Fruit fly (Drosophila melanogaster) whole organism, embryonic: ENCODE data around the gene RpL37A.
A peak's percentile ranks its signal among the peaks of the same experiment; 100 is the strongest.

Experiments used
- BEAF-32 ChIP-seq: fragments of 200-800 bp; sonication (Bioruptor generic); optimal IDR thresholded peaks from 3 replicates; lab custom pipeline; 2017; ENCODE audit warnings: missing biosample characterization, missing genetic modification characterization, mild to moderate bottlenecking, moderate library complexity, missing genetic modification reagents
- Bteb2 ChIP-seq: fragments of 200-800 bp; sonication (Bioruptor generic); optimal IDR thresholded peaks from 2 replicates; lab custom pipeline; 2016; ENCODE audit warnings: missing biosample characterization, missing genetic modification characterization
- C15 ChIP-seq: fragments of 200-800 bp; sonication (Bioruptor generic); IDR thresholded peaks from 3 replicates; pipeline ENCODE4 v1.3.6; 2022; ENCODE audit warnings: missing biosample characterization, missing genetic modification characterization
- CG10274 ChIP-seq: fragments of 200-800 bp; sonication (Bioruptor generic); optimal IDR thresholded peaks from 3 replicates; lab custom pipeline; 2017; ENCODE audit warnings: missing biosample characterization, mild to moderate bottlenecking, missing genetic modification characterization
- CG11560 ChIP-seq: fragments of 200-800 bp; sonication (Bioruptor generic); IDR thresholded peaks from 3 replicates; pipeline ENCODE4 v1.3.6; 2022; ENCODE audit warnings: missing biosample characterization, missing genetic modification characterization
- CG11695 ChIP-seq: fragments of 200-800 bp; sonication (Bioruptor generic); IDR thresholded peaks from 3 replicates; pipeline ENCODE4 v1.3.6; 2022; ENCODE audit warnings: missing biosample characterization, missing genetic modification characterization
- CG12236 ChIP-seq: fragments of 200-800 bp; sonication (Bioruptor generic); optimal IDR thresholded peaks from 2 replicates; lab custom pipeline; 2016; ENCODE audit warnings: missing biosample characterization, missing genetic modification characterization
- CG13287 ChIP-seq: fragments of 200-800 bp; sonication (Bioruptor generic); IDR thresholded peaks from 2 replicates; pipeline ENCODE4 v1.3.6; 2022; ENCODE audit warnings: missing biosample characterization, missing genetic modification characterization; ENCODE audit not compliant: partially characterized antibody
- CG13894 ChIP-seq: fragments of 200-800 bp; sonication (Bioruptor generic); optimal IDR thresholded peaks from 3 replicates; lab custom pipeline; 2018; ENCODE audit warnings: missing biosample characterization, mild to moderate bottlenecking, missing genetic modification characterization, moderate library complexity
- CG14050 ChIP-seq: fragments of 200-800 bp; sonication (Bioruptor generic); IDR thresholded peaks from 3 replicates; pipeline ENCODE4 v1.3.6; 2022; ENCODE audit warnings: missing biosample characterization, missing genetic modification characterization
- CG17385 ChIP-seq: fragments of 200-800 bp; sonication (Bioruptor generic); optimal IDR thresholded peaks from 3 replicates; lab custom pipeline; 2018; ENCODE audit warnings: missing biosample characterization, mild to moderate bottlenecking, missing genetic modification characterization
- CG17612 ChIP-seq: fragments of 200-800 bp; sonication (Bioruptor generic); IDR thresholded peaks from 2 replicates; pipeline ENCODE4 v1.3.6; 2022; ENCODE audit warnings: missing biosample characterization, missing genetic modification characterization
- CG17912 ChIP-seq: fragments of 200-800 bp; sonication (Bioruptor generic); optimal IDR thresholded peaks from 2 replicates; lab custom pipeline; 2018; ENCODE audit warnings: missing biosample characterization, mild to moderate bottlenecking, missing genetic modification characterization
- CG2120 ChIP-seq: fragments of 200-800 bp; sonication (Bioruptor generic); optimal IDR thresholded peaks from 3 replicates; lab custom pipeline; 2016; ENCODE audit warnings: missing biosample characterization, missing genetic modification characterization
- CG2199 ChIP-seq: fragments of 200-800 bp; sonication (Bioruptor generic); IDR thresholded peaks from 3 replicates; pipeline ENCODE4 v1.3.6; 2022; ENCODE audit warnings: missing biosample characterization, missing genetic modification characterization
- CG30431 ChIP-seq: fragments of 200-800 bp; sonication (Bioruptor generic); optimal IDR thresholded peaks from 2 replicates; lab custom pipeline; 2017; ENCODE audit warnings: missing biosample characterization, missing genetic modification characterization
- CG32767 ChIP-seq: fragments of 200-800 bp; sonication (Bioruptor generic); IDR thresholded peaks from 2 replicates; pipeline ENCODE4 v1.3.6; 2022; ENCODE audit warnings: missing biosample characterization, missing genetic modification characterization
- CG3726 ChIP-seq: fragments of 200-800 bp; sonication (Bioruptor generic); IDR thresholded peaks from 3 replicates; pipeline ENCODE4, ENCODE4 v1.3.6; 2022; ENCODE audit warnings: missing biosample characterization, missing genetic modification characterization
- CG8478 ChIP-seq: fragments of >200 bp; optimal IDR thresholded peaks from 2 replicates; lab custom pipeline; 2018
- CG9437 ChIP-seq: fragments of 200-800 bp; sonication (Bioruptor generic); optimal IDR thresholded peaks from 2 replicates; lab custom pipeline; 2018; ENCODE audit warnings: missing biosample characterization, mild to moderate bottlenecking, missing genetic modification characterization
- CTCF ChIP-seq: fragments of 200-800 bp; sonication (Bioruptor generic); optimal IDR thresholded peaks from 2 replicates; lab custom pipeline; 2017; ENCODE audit warnings: missing biosample characterization, mild to moderate bottlenecking, missing genetic modification characterization, moderate library complexity
- CkIIα-i1 ChIP-seq: fragments of 200-800 bp; sonication (Bioruptor generic); IDR thresholded peaks from 2 replicates; pipeline ENCODE4 v1.3.6; 2022; ENCODE audit warnings: missing biosample characterization, missing genetic modification characterization
- Dll ChIP-seq: fragments of 200-800 bp; sonication (Bioruptor generic); IDR thresholded peaks from 4 replicates; pipeline ENCODE4 v1.3.6; 2022; ENCODE audit warnings: missing biosample characterization, missing genetic modification characterization; ENCODE audit not compliant: partially characterized antibody
- E2f1 ChIP-seq: fragments of 200-800 bp; sonication (Bioruptor generic); IDR thresholded peaks from 2 replicates; pipeline ENCODE4 v1.3.6; 2022; ENCODE audit warnings: missing biosample characterization, missing genetic modification characterization
- Fer3 ChIP-seq: fragments of 200-800 bp; sonication (Bioruptor generic); optimal IDR thresholded peaks from 2 replicates; lab custom pipeline; 2018; ENCODE audit warnings: missing biosample characterization, mild to moderate bottlenecking, missing genetic modification characterization, moderate library complexity
- Hand ChIP-seq: fragments of 200-800 bp; sonication (Bioruptor generic); optimal IDR thresholded peaks from 2 replicates; lab custom pipeline; 2017; ENCODE audit warnings: mild to moderate bottlenecking, missing biosample characterization, missing genetic modification reagents, missing genetic modification characterization
- Hey ChIP-seq: fragments of 200-800 bp; sonication (Bioruptor generic); optimal IDR thresholded peaks from 3 replicates; lab custom pipeline; 2018; ENCODE audit warnings: missing biosample characterization, mild to moderate bottlenecking, missing genetic modification characterization
- Hmr ChIP-seq: fragments of 200-800 bp; sonication (Bioruptor generic); optimal IDR thresholded peaks from 3 replicates; lab custom pipeline; 2017; ENCODE audit warnings: mild to moderate bottlenecking, missing biosample characterization, missing genetic modification reagents, missing genetic modification characterization
- NK7.1 ChIP-seq: fragments of 200-800 bp; sonication (Bioruptor generic); optimal IDR thresholded peaks from 3 replicates; lab custom pipeline; 2016; ENCODE audit warnings: missing biosample characterization, missing genetic modification characterization
- Optix ChIP-seq: fragments of 200-800 bp; sonication (Bioruptor generic); IDR thresholded peaks from 3 replicates; pipeline ENCODE4 v1.3.6; 2022; ENCODE audit warnings: missing biosample characterization, missing genetic modification characterization
- Rx ChIP-seq: fragments of 200-800 bp; sonication (Bioruptor generic); IDR thresholded peaks from 2 replicates; pipeline ENCODE4 v1.3.6; 2022; ENCODE audit warnings: missing biosample characterization, missing genetic modification characterization
- abd-A ChIP-seq: fragments of 200-800 bp; sonication (Bioruptor generic); optimal IDR thresholded peaks from 3 replicates; lab custom pipeline; 2019; ENCODE audit warnings: missing biosample characterization, mild to moderate bottlenecking, missing genetic modification characterization, moderate library complexity
- bcd ChIP-seq: fragments of 200-800 bp; sonication (Bioruptor generic); optimal IDR thresholded peaks from 2 replicates; lab custom pipeline; 2017; ENCODE audit warnings: missing biosample characterization, mild to moderate bottlenecking, missing genetic modification characterization
- btn ChIP-seq: fragments of 200-800 bp; sonication (Bioruptor generic); optimal IDR thresholded peaks from 2 replicates; lab custom pipeline; 2016; ENCODE audit warnings: missing biosample characterization, missing genetic modification characterization
- ems ChIP-seq: fragments of 200-800 bp; sonication (Bioruptor generic); optimal IDR thresholded peaks from 3 replicates; lab custom pipeline; 2016; ENCODE audit warnings: missing biosample characterization, missing genetic modification characterization
- ewg ChIP-seq: fragments of 200-800 bp; sonication (Bioruptor generic); optimal IDR thresholded peaks from 3 replicates; lab custom pipeline; 2017; ENCODE audit warnings: mild to moderate bottlenecking, missing biosample characterization, missing genetic modification reagents, missing genetic modification characterization
- grau ChIP-seq: fragments of 200-800 bp; optimal IDR thresholded peaks from 3 replicates; lab custom pipeline; 2019; ENCODE audit warnings: missing biosample characterization, mild to moderate bottlenecking, missing genetic modification characterization, moderate library complexity
- inv ChIP-seq: fragments of 200-800 bp; sonication (Bioruptor generic); IDR thresholded peaks from 2 replicates; pipeline ENCODE4 v1.3.6; 2022; ENCODE audit warnings: missing biosample characterization, missing genetic modification characterization; ENCODE audit not compliant: partially characterized antibody
- pb ChIP-seq: fragments of 200-800 bp; sonication (Bioruptor generic); optimal IDR thresholded peaks from 3 replicates; lab custom pipeline; 2016; ENCODE audit warnings: missing biosample characterization, missing genetic modification characterization
- peb ChIP-seq: fragments of 200-800 bp; sonication (Bioruptor generic); IDR thresholded peaks from 2 replicates; pipeline ENCODE4 v1.3.6; 2022; ENCODE audit warnings: missing biosample characterization, missing genetic modification characterization
- pita ChIP-seq: fragments of 200-800 bp; sonication (Bioruptor generic); optimal IDR thresholded peaks from 2 replicates; lab custom pipeline; 2017; ENCODE audit warnings: missing biosample characterization, mild to moderate bottlenecking, missing genetic modification characterization
- prd ChIP-seq, 3 experiments: fragments of >200 bp in 2 of 3; fragments of 200-800 bp in 1 of 3; sonication (Bioruptor generic) in 1 of 3; optimal IDR thresholded peaks in 2 of 3; IDR thresholded peaks in 1 of 3; 2 replicates in 2 of 3; 3 replicates in 1 of 3; pipeline versions ENCODE4 v1.3.6 to Lab custom; 2017 to 2022; ENCODE audit warnings: missing biosample characterization in 1 of 3, missing genetic modification characterization in 1 of 3
- pzg ChIP-seq: fragments of 200-800 bp; sonication (Bioruptor generic); optimal IDR thresholded peaks from 3 replicates; lab custom pipeline; 2018; ENCODE audit warnings: missing biosample characterization, mild to moderate bottlenecking, missing genetic modification characterization, moderate library complexity
- sens-2 ChIP-seq: fragments of 200-800 bp; sonication (Bioruptor generic); IDR thresholded peaks from 2 replicates; pipeline ENCODE4 v1.3.6; 2022; ENCODE audit warnings: missing biosample characterization, missing genetic modification characterization
- shn ChIP-seq: fragments of 200-800 bp; sonication (Bioruptor generic); optimal IDR thresholded peaks from 3 replicates; lab custom pipeline; 2016; ENCODE audit warnings: missing biosample characterization, missing genetic modification characterization
- slbo ChIP-seq: fragments of 200-800 bp; sonication (Bioruptor generic); IDR thresholded peaks from 2 replicates; pipeline ENCODE4 v1.3.6; 2022; ENCODE audit warnings: missing biosample characterization, missing genetic modification characterization
- tgo ChIP-seq: fragments of 200-800 bp; sonication (Bioruptor generic); IDR thresholded peaks from 3 replicates; pipeline ENCODE4 v1.3.6; 2022; ENCODE audit warnings: missing biosample characterization, missing genetic modification characterization
- trem ChIP-seq: fragments of 200-800 bp; optimal IDR thresholded peaks from 3 replicates; lab custom pipeline; 2019; ENCODE audit warnings: missing biosample characterization, mild to moderate bottlenecking, missing genetic modification characterization, moderate library complexity
- usp ChIP-seq: fragments of >200 bp; optimal IDR thresholded peaks from 2 replicates; lab custom pipeline; 2017; ENCODE audit warnings: missing biosample characterization, missing genetic modification characterization
- yki ChIP-seq: fragments of >200 bp; optimal IDR thresholded peaks from 3 replicates; lab custom pipeline; 2018
- zf30C ChIP-seq: fragments of 200-800 bp; sonication (Bioruptor generic); optimal IDR thresholded peaks from 3 replicates; lab custom pipeline; 2018; ENCODE audit warnings: missing biosample characterization, mild to moderate bottlenecking, missing genetic modification characterization

The RpL37A gene

DNA sequence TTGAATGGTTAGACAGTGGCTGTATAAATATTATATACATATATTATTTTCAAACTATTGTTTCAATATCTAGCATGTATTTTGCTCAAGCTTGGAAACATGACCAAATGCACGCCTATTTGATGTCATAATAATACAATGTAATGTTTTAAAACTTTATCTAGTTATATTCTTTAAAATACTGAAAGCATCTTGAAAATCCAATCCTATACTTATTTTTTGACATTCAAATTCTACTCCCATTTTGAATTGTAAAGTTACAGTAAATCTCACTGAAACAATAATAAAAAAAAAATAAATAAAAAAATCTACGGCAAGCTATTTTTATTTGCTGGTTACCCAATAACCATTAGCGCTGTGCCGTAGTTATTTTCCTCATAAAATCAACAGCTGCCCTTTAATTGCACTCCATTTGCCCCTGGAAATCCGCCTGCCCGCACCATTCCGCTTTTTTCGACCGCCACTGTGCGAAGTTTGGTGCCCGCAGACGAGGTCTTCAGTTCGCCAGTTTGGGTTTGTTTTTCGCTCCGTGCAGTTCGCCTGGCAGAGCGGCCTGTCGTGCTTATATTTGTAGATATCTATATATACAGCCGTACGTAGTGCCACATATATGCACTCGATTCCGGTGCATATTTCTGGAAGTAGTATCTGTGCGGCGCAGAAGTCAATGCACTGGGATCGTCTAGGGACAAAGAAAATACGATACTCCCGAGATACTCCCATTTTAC, 25.7 kb upstream of the RpL37A start (continued):
- TF ChIP-seq Hey (tag; lab: Kevin White, UChicago) = no peak
- TF ChIP-seq slbo = peak; percentile 69
- no peak for TF ChIP-seq pzg
- peak; percentile 62 for TF ChIP-seq bcd (GFP tag; lab: Kevin White, UChicago)
- TF ChIP-seq CG12236 (GFP tag; lab: Kevin White, UChicago) = peak; percentile 13
- peak; percentile 57; the same call in 1 of the 3 replicates for TF ChIP-seq CG11695 (GFP tag; lab: Robert Waterston, UW)
- TF ChIP-seq inv (GFP tag; lab: Robert Waterston, UW) = no peak
- TF ChIP-seq Bteb2 = no peak
- peak; percentile 18 for TF ChIP-seq CTCF (GFP tag; lab: Kevin White, UChicago)
- no peak for TF ChIP-seq CG3726 (GFP tag; lab: Robert Waterston, UW)
- TF ChIP-seq CG17612 (GFP tag; lab: Robert Waterston, UW) = no peak
- TF ChIP-seq CG14050 (GFP tag; lab: Robert Waterston, UW) = peak; percentile 30; the same call in 2 of the 3 replicates
- peak; percentile 52 for TF ChIP-seq ems (GFP tag; lab: Kevin White, UChicago)
- TF ChIP-seq CG10274 (GFP tag; lab: Kevin White, UChicago) = no peak
- no peak for TF ChIP-seq Optix (GFP tag; lab: Robert Waterston, UW)
- peak; percentile 53 for TF ChIP-seq CG17385 (GFP tag; lab: Kevin White, UChicago)
- TF ChIP-seq pb (GFP tag; lab: Kevin White, UChicago) = no peak
- TF ChIP-seq CG32767 (GFP tag; lab: Robert Waterston, UW) = peak; percentile 46; the same call in 1 of the 2 replicates
- TF ChIP-seq BEAF-32 (GFP tag; lab: Kevin White, UChicago) = no peak
- TF ChIP-seq sens-2 (GFP tag; lab: Robert Waterston, UW) = peak; percentile 56
- TF ChIP-seq zf30C (GFP tag; lab: Kevin White, UChicago) = no peak
- no peak for TF ChIP-seq CG13894 (tag; lab: Kevin White, UChicago)
- peak; percentile 24; the same call in 1 of the 2 replicates for TF ChIP-seq Rx
- no peak for TF ChIP-seq peb (GFP tag; lab: Robert Waterston, UW)
- TF ChIP-seq btn (GFP tag; lab: Kevin White, UChicago) = no peak
- TF ChIP-seq C15 (GFP tag; lab: Robert Waterston, UW) = 0 out of 3 replicates have a peak, but pooled peaks have one; percentile 21
- TF ChIP-seq CG30431 (GFP tag; lab: Kevin White, UChicago) = no peak
- TF ChIP-seq tgo (GFP tag; lab: Robert Waterston, UW) = peak; percentile 44; the same call in 1 of the 3 replicates
- TF ChIP-seq trem (tag; lab: Kevin White, UChicago) = peak; percentile 11
- peak; percentile 21 for TF ChIP-seq Fer3
- TF ChIP-seq Hmr (GFP tag; lab: Kevin White, UChicago) = peak; percentile 48
- TF ChIP-seq yki (lab: Kevin White, UChicago) = no peak
- no peak for TF ChIP-seq Hand (GFP tag; lab: Kevin White, UChicago)
- TF ChIP-seq abd-A (tag; lab: Kevin White, UChicago) = no peak
- TF ChIP-seq CkIIα-i1 (GFP tag; lab: Robert Waterston, UW) = no peak
- no peak for TF ChIP-seq Dll
- peak; percentile 34 for TF ChIP-seq E2f1 (GFP tag; lab: Robert Waterston, UW)
- no peak for TF ChIP-seq usp (GFP tag; lab: Kevin White, UChicago)
- no peak for TF ChIP-seq pita (GFP tag; lab: Kevin White, UChicago)
- no peak for TF ChIP-seq prd (optimal IDR thresholded peaks at IDR 0.05; lab: Kevin White, UChicago)
- TF ChIP-seq prd (GFP tag; IDR thresholded peaks at IDR 0.05; lab: Robert Waterston, UW) = peak; percentile 61; the same call in 1 of the 3 replicates
- TF ChIP-seq CG8478 (lab: Kevin White, UChicago) = no peak
- peak; percentile 57 for TF ChIP-seq grau (tag; lab: Kevin White, UChicago)
- peak; percentile 37 for TF ChIP-seq CG2120
- TF ChIP-seq CG9437 (GFP tag; lab: Kevin White, UChicago) = peak; percentile 74
- TF ChIP-seq CG17912 (GFP tag; lab: Kevin White, UChicago) = no peak
- TF ChIP-seq ewg = peak; percentile 36
- TF ChIP-seq CG13287 (GFP tag; lab: Robert Waterston, UW) = no peak
- peak; percentile 74 for TF ChIP-seq CG2199 (GFP tag; lab: Robert Waterston, UW)
- TF ChIP-seq shn (GFP tag; lab: Kevin White, UChicago) = peak; percentile 33
- no peak for TF ChIP-seq NK7.1
- no peak for TF ChIP-seq CG11560 (tag; lab: Robert Waterston, UW)
